Worm (Caenorhabditis elegans) whole organism, young adult: ENCODE measurements around the gene sur-5.

Experiments
- F10E7.11 ChIP-seq: sonication (generic microtip); optimal IDR thresholded peaks from 2 replicates; lab custom pipeline; 2017; ENCODE audit warnings: mild to moderate bottlenecking, missing genetic modification characterization, moderate library complexity, missing compliant biosample characterization
- hmg-20 ChIP-seq: fragments of 200-800 bp; sonication (Bioruptor generic); IDR thresholded peaks from 2 replicates; pipeline ENCODE4 v1.3.6; 2022; ENCODE audit warnings: missing genetic modification reagents, missing genetic modification characterization, missing compliant biosample characterization
- lsy-27 ChIP-seq: sonication (generic microtip); optimal IDR thresholded peaks from 2 replicates; lab custom pipeline; 2017; ENCODE audit warnings: missing genetic modification characterization, mild to moderate bottlenecking, missing compliant biosample characterization, antibody characterized with exemption, missing genotype, borderline replicate concordance; ENCODE audit not compliant: insufficient read depth
- mel-28 ChIP-seq: sonication (generic microtip); optimal IDR thresholded peaks from 2 replicates; lab custom pipeline; 2016; ENCODE audit warnings: borderline replicate concordance, mild to moderate bottlenecking, missing genetic modification characterization, missing compliant biosample characterization
- nhr-27 ChIP-seq: fragments of 200-800 bp; sonication (Bioruptor generic); optimal IDR thresholded peaks from 2 replicates; lab custom pipeline; 2018; ENCODE audit warnings: mild to moderate bottlenecking, missing genetic modification characterization, moderate library complexity, missing compliant biosample characterization
- pha-4 ChIP-seq: fragments of 150-350 bp; sonication (generic microtip); optimal IDR thresholded peaks from 2 replicates; lab custom pipeline; 2014; ENCODE audit warnings: missing biosample characterization, missing genetic modification reagents, missing genetic modification characterization
- unc-130 ChIP-seq: sonication (generic microtip); optimal IDR thresholded peaks from 2 replicates; lab custom pipeline; 2016; ENCODE audit warnings: missing genetic modification reagents, missing genetic modification characterization, missing compliant biosample characterization
- unc-62 ChIP-seq: fragments of 150-350 bp; optimal IDR thresholded peaks from 2 replicates; lab custom pipeline; 2014; ENCODE audit warnings: missing biosample characterization, missing genetic modification reagents, missing genetic modification characterization

ce11 chrX:7284724-7285184 is 20.6 kb downstream of the sur-5 start:
- TF ChIP-seq F10E7.11 = no peak
- no peak for TF ChIP-seq unc-130 (GFP tag; lab: Kevin White, UChicago)
- TF ChIP-seq unc-62 (GFP tag; lab: Kevin White, UChicago) = no peak
- TF ChIP-seq nhr-27 (tag; lab: Kevin White, UChicago) = no peak
- no peak for TF ChIP-seq hmg-20 (GFP tag; lab: Robert Waterston, UW)
- no peak for TF ChIP-seq pha-4 (tag; lab: Kevin White, UChicago)
- TF ChIP-seq mel-28 (tag; lab: Kevin White, UChicago) = no peak
- TF ChIP-seq lsy-27 (tag; lab: Kevin White, UChicago) = no peak
